Fruit fly (Drosophila melanogaster) whole organism, embryonic: Measurements from ENCODE around the gene CG5262.

ENCODE experiments used
- Atf6 ChIP-seq: fragments of 200-800 bp; sonication (Bioruptor generic); IDR thresholded peaks from 2 replicates; pipeline ENCODE4 v1.3.6; 2022; ENCODE audit warnings: missing biosample characterization, missing genetic modification characterization
- CG10321 ChIP-seq: fragments of 200-800 bp; sonication (Bioruptor generic); IDR thresholded peaks from 2 replicates; pipeline ENCODE4 v1.3.6; 2022; ENCODE audit warnings: missing biosample characterization, missing genetic modification characterization
- CG10366 ChIP-seq: fragments of 200-800 bp; sonication (Bioruptor generic); IDR thresholded peaks from 2 replicates; pipeline ENCODE4 v1.3.6; 2022; ENCODE audit warnings: missing biosample characterization, missing genetic modification characterization
- CG10565 ChIP-seq: fragments of 200-800 bp; sonication (Bioruptor generic); optimal IDR thresholded peaks from 3 replicates; lab custom pipeline; 2016; ENCODE audit warnings: missing biosample characterization, mild to moderate bottlenecking, missing genetic modification characterization
- CG11695 ChIP-seq: fragments of 200-800 bp; sonication (Bioruptor generic); IDR thresholded peaks from 3 replicates; pipeline ENCODE4 v1.3.6; 2022; ENCODE audit warnings: missing biosample characterization, missing genetic modification characterization
- CG1647 ChIP-seq: fragments of 200-800 bp; sonication (Bioruptor generic); optimal IDR thresholded peaks from 3 replicates; lab custom pipeline; 2016; ENCODE audit warnings: missing biosample characterization, missing genetic modification characterization
- CG17568 ChIP-seq: fragments of 200-800 bp; sonication (Bioruptor generic); optimal IDR thresholded peaks from 2 replicates; lab custom pipeline; 2018; ENCODE audit warnings: missing biosample characterization, mild to moderate bottlenecking, missing genetic modification characterization, moderate library complexity
- CG2116 ChIP-seq: fragments of 200-800 bp; sonication (Bioruptor generic); optimal IDR thresholded peaks from 3 replicates; lab custom pipeline; 2018; ENCODE audit warnings: missing biosample characterization, mild to moderate bottlenecking, missing genetic modification characterization
- CG3281 ChIP-seq: fragments of 200-800 bp; sonication (Bioruptor generic); optimal IDR thresholded peaks from 3 replicates; lab custom pipeline; 2017; ENCODE audit warnings: missing biosample characterization, mild to moderate bottlenecking, missing genetic modification characterization
- CG33557 ChIP-seq: fragments of 200-800 bp; sonication (Bioruptor generic); optimal IDR thresholded peaks from 2 replicates; lab custom pipeline; 2019; ENCODE audit warnings: missing biosample characterization, mild to moderate bottlenecking, missing genetic modification characterization, moderate library complexity
- CG3407 ChIP-seq: fragments of 200-800 bp; sonication (Bioruptor generic); optimal IDR thresholded peaks from 2 replicates; lab custom pipeline; 2018; ENCODE audit warnings: missing biosample characterization, mild to moderate bottlenecking, missing genetic modification characterization
- CG34224 ChIP-seq: fragments of 200-800 bp; sonication (Bioruptor generic); IDR thresholded peaks from 3 replicates; pipeline ENCODE4 v1.3.6; 2022; ENCODE audit warnings: missing biosample characterization, missing genetic modification characterization; ENCODE audit not compliant: partially characterized antibody
- CG3995 ChIP-seq: fragments of 200-800 bp; sonication (Bioruptor generic); optimal IDR thresholded peaks from 3 replicates; lab custom pipeline; 2016; ENCODE audit warnings: missing biosample characterization, missing genetic modification characterization
- CG8290 ChIP-seq, 3 experiments: fragments of 200-800 bp; sonication (Bioruptor generic); optimal IDR thresholded peaks; 2 replicates each; lab custom pipeline; 2016 to 2019; ENCODE audit warnings: missing biosample characterization in 3 of 3, missing genetic modification characterization in 3 of 3, mild to moderate bottlenecking in 2 of 3, moderate library complexity in 1 of 3
- CG8765 ChIP-seq: fragments of 200-800 bp; sonication (Bioruptor generic); IDR thresholded peaks from 2 replicates; pipeline ENCODE4 v1.3.6; 2022; ENCODE audit warnings: missing biosample characterization, missing genetic modification characterization
- Camta ChIP-seq: fragments of 200-800 bp; sonication (Bioruptor generic); optimal IDR thresholded peaks from 2 replicates; lab custom pipeline; 2016; ENCODE audit warnings: missing biosample characterization, missing genetic modification characterization
- Chrac-16 ChIP-seq: fragments of 200-800 bp; sonication (Bioruptor generic); optimal IDR thresholded peaks from 3 replicates; lab custom pipeline; 2016; ENCODE audit warnings: missing biosample characterization, missing genetic modification characterization
- Dip3 ChIP-seq: fragments of 200-800 bp; sonication (Bioruptor generic); optimal IDR thresholded peaks from 3 replicates; lab custom pipeline; 2016; ENCODE audit warnings: missing biosample characterization, missing genetic modification characterization
- Elba2 ChIP-seq: fragments of 200-800 bp; sonication (Bioruptor generic); optimal IDR thresholded peaks from 3 replicates; lab custom pipeline; 2016; ENCODE audit warnings: missing biosample characterization, missing genetic modification characterization
- H2.0 ChIP-seq: fragments of 200-800 bp; sonication (Bioruptor generic); IDR thresholded peaks from 2 replicates; pipeline ENCODE4 v1.3.6; 2022; ENCODE audit warnings: missing biosample characterization, missing genetic modification characterization
- Kr ChIP-seq: fragments of 200-800 bp; sonication (Bioruptor generic); optimal IDR thresholded peaks from 2 replicates; lab custom pipeline; 2017; ENCODE audit warnings: missing biosample characterization, mild to moderate bottlenecking, missing genetic modification characterization
- Meics ChIP-seq: fragments of 200-800 bp; sonication (Bioruptor generic); optimal IDR thresholded peaks from 2 replicates; lab custom pipeline; 2017; ENCODE audit warnings: missing biosample characterization, mild to moderate bottlenecking, missing genetic modification characterization
- Rx ChIP-seq: fragments of 200-800 bp; sonication (Bioruptor generic); IDR thresholded peaks from 2 replicates; pipeline ENCODE4 v1.3.6; 2022; ENCODE audit warnings: missing biosample characterization, missing genetic modification characterization
- Stat92E ChIP-seq, 3 experiments: fragments of >200 bp in 2 of 3; fragments of 200-800 bp in 1 of 3; sonication (Bioruptor generic) in 1 of 3; optimal IDR thresholded peaks; 2 replicates each; lab custom pipeline; 2017 to 2019; ENCODE audit warnings: missing biosample characterization in 3 of 3, missing genetic modification characterization in 3 of 3, mild to moderate bottlenecking in 1 of 3, moderate library complexity in 1 of 3
- Tbp ChIP-seq: fragments of >200 bp; optimal IDR thresholded peaks from 2 replicates; lab custom pipeline; 2018; ENCODE audit warnings: missing biosample characterization, missing genetic modification characterization
- Xrp1 ChIP-seq: fragments of 200-800 bp; sonication (Bioruptor generic); IDR thresholded peaks from 2 replicates; pipeline ENCODE4 v1.3.6; 2022; ENCODE audit warnings: missing biosample characterization, missing genetic modification characterization
- al ChIP-seq: fragments of 200-800 bp; sonication (Bioruptor generic); IDR thresholded peaks from 2 replicates; pipeline ENCODE4 v1.3.6; 2022; ENCODE audit warnings: missing biosample characterization, missing genetic modification characterization
- ash1 ChIP-seq: fragments of 200-800 bp; sonication (Bioruptor generic); optimal IDR thresholded peaks from 2 replicates; lab custom pipeline; 2018; ENCODE audit warnings: missing biosample characterization, mild to moderate bottlenecking, missing genetic modification characterization
- bsh ChIP-seq, 2 experiments: fragments of 200-800 bp; sonication (Bioruptor generic); optimal IDR thresholded peaks; 2 replicates each; lab custom pipeline; 2017 to 2018; ENCODE audit warnings: mild to moderate bottlenecking in 2 of 2, missing biosample characterization in 2 of 2, missing genetic modification characterization in 2 of 2, moderate library complexity in 1 of 2
- btn ChIP-seq: fragments of 200-800 bp; sonication (Bioruptor generic); optimal IDR thresholded peaks from 2 replicates; lab custom pipeline; 2016; ENCODE audit warnings: missing biosample characterization, missing genetic modification characterization
- ci ChIP-seq: fragments of 200-800 bp; sonication (Bioruptor generic); IDR thresholded peaks from 3 replicates; pipeline ENCODE4 v1.3.6; 2022; ENCODE audit warnings: missing biosample characterization, missing genetic modification characterization
- croc ChIP-seq: fragments of 200-800 bp; sonication (Bioruptor generic); conservative IDR thresholded peaks from 3 replicates; pipeline ENCODE4 v1.3.6; 2022; ENCODE audit warnings: missing biosample characterization, missing genetic modification characterization
- dan ChIP-seq: fragments of 200-800 bp; sonication (Bioruptor generic); IDR thresholded peaks from 2 replicates; pipeline ENCODE4 v1.3.6; 2022; ENCODE audit warnings: missing biosample characterization, missing genetic modification characterization
- en ChIP-seq: fragments of 200-800 bp; sonication (Bioruptor generic); optimal IDR thresholded peaks from 2 replicates; lab custom pipeline; 2016; ENCODE audit warnings: missing biosample characterization, missing genetic modification characterization
- eyg ChIP-seq: fragments of 200-800 bp; sonication (Bioruptor generic); optimal IDR thresholded peaks from 3 replicates; lab custom pipeline; 2016; ENCODE audit warnings: missing biosample characterization, missing genetic modification characterization
- fd64A ChIP-seq: fragments of 200-800 bp; sonication (Bioruptor generic); optimal IDR thresholded peaks from 3 replicates; lab custom pipeline; 2018; ENCODE audit warnings: missing biosample characterization, mild to moderate bottlenecking, missing genetic modification characterization
- gcm ChIP-seq: fragments of 200-800 bp; sonication (Bioruptor generic); optimal IDR thresholded peaks from 2 replicates; lab custom pipeline; 2019; ENCODE audit warnings: missing biosample characterization, mild to moderate bottlenecking, missing genetic modification characterization, moderate library complexity
- gsb-n ChIP-seq: fragments of 200-800 bp; sonication (Bioruptor generic); optimal IDR thresholded peaks from 3 replicates; lab custom pipeline; 2018; ENCODE audit warnings: missing biosample characterization, mild to moderate bottlenecking, missing genetic modification characterization
- maf-S ChIP-seq: fragments of 200-800 bp; sonication (Bioruptor generic); optimal IDR thresholded peaks from 2 replicates; lab custom pipeline; 2016; ENCODE audit warnings: missing biosample characterization, missing genetic modification characterization
- nerfin-2 ChIP-seq: fragments of 200-800 bp; sonication (Bioruptor generic); IDR thresholded peaks from 2 replicates; pipeline ENCODE4 v1.3.6; 2022; ENCODE audit warnings: missing biosample characterization, missing genetic modification characterization; ENCODE audit not compliant: partially characterized antibody
- phol ChIP-seq: fragments of 200-800 bp; sonication (Bioruptor generic); optimal IDR thresholded peaks from 3 replicates; lab custom pipeline; 2018; ENCODE audit warnings: missing biosample characterization, mild to moderate bottlenecking, missing genetic modification characterization, moderate library complexity
- pzg ChIP-seq: fragments of 200-800 bp; sonication (Bioruptor generic); optimal IDR thresholded peaks from 3 replicates; lab custom pipeline; 2018; ENCODE audit warnings: missing biosample characterization, mild to moderate bottlenecking, missing genetic modification characterization, moderate library complexity
- ranshi ChIP-seq: fragments of 200-800 bp; sonication (Bioruptor generic); IDR thresholded peaks from 2 replicates; pipeline ENCODE4 v1.3.6; 2022; ENCODE audit warnings: missing biosample characterization, missing genetic modification characterization
- rib ChIP-seq: fragments of 200-800 bp; sonication (Bioruptor generic); IDR thresholded peaks from 2 replicates; pipeline ENCODE4 v1.3.6; 2022; ENCODE audit warnings: missing biosample characterization, missing genetic modification characterization
- shn ChIP-seq: fragments of 200-800 bp; sonication (Bioruptor generic); optimal IDR thresholded peaks from 3 replicates; lab custom pipeline; 2016; ENCODE audit warnings: missing biosample characterization, missing genetic modification characterization
- ssp ChIP-seq: fragments of 200-800 bp; sonication (Bioruptor generic); IDR thresholded peaks from 2 replicates; pipeline ENCODE4 v1.3.6; 2022; ENCODE audit warnings: missing biosample characterization, missing genetic modification characterization
- tin ChIP-seq: fragments of 200-800 bp; sonication (Bioruptor generic); optimal IDR thresholded peaks from 3 replicates; lab custom pipeline; 2016; ENCODE audit warnings: missing biosample characterization, missing genetic modification characterization
- tna ChIP-seq: fragments of 200-800 bp; sonication (Bioruptor generic); IDR thresholded peaks from 2 replicates; pipeline ENCODE4 v1.3.6; 2022; ENCODE audit warnings: missing biosample characterization, missing genetic modification characterization; ENCODE audit not compliant: partially characterized antibody
- ttk ChIP-seq: fragments of 200-800 bp; sonication (Bioruptor generic); IDR thresholded peaks from 2 replicates; pipeline ENCODE4 v2.1.2; 2022; ENCODE audit warnings: missing biosample characterization, missing genetic modification characterization
- tup ChIP-seq: fragments of 200-800 bp; sonication (Bioruptor generic); optimal IDR thresholded peaks from 2 replicates; lab custom pipeline; 2016; ENCODE audit warnings: missing biosample characterization, mild to moderate bottlenecking, missing genetic modification characterization, moderate library complexity
- unpg ChIP-seq: fragments of 200-800 bp; sonication (Bioruptor generic); optimal IDR thresholded peaks from 3 replicates; lab custom pipeline; 2018; ENCODE audit warnings: missing biosample characterization, mild to moderate bottlenecking, missing genetic modification characterization, moderate library complexity
- z ChIP-seq: fragments of 200-800 bp; sonication (Bioruptor generic); IDR thresholded peaks from 3 replicates; pipeline ENCODE4 v1.3.6; 2022; ENCODE audit warnings: missing biosample characterization, missing genetic modification characterization

The CG5262 gene

dm6 chr3L:20393357-20393756 is 36.9 kb downstream of the CG5262 start, which contains the start of gene CG33969 (continued):
- TF ChIP-seq btn (GFP tag; lab: Kevin White, UChicago) (no peak), CG2116 (GFP tag; lab: Kevin White, UChicago) (peak; percentile 82), tup (no peak), Chrac-16 (GFP tag; lab: Kevin White, UChicago) (no peak), CG34224 (GFP tag; lab: Robert Waterston, UW) (peak; percentile 49; the same call in 1 of the 3 replicates), H2.0 (GFP tag; lab: Robert Waterston, UW) (no peak), CG10565 (GFP tag; lab: Kevin White, UChicago) (no peak), CG10366 (GFP tag; lab: Robert Waterston, UW) (no peak), nerfin-2 (GFP tag; lab: Robert Waterston, UW) (no peak), Rx (no peak), gcm (GFP tag; lab: Kevin White, UChicago) (no peak), croc (no peak), dan (GFP tag; lab: Robert Waterston, UW) (no peak), Xrp1 (no peak), rib (GFP tag; lab: Robert Waterston, UW) (no peak), ash1 (GFP tag; lab: Kevin White, UChicago) (no peak), ttk (no peak), en (no peak), Camta (GFP tag; lab: Kevin White, UChicago) (no peak), eyg (GFP tag; lab: Kevin White, UChicago) (no peak), unpg (GFP tag; lab: Kevin White, UChicago) (no peak), CG3407 (GFP tag; lab: Kevin White, UChicago) (no peak), maf-S (GFP tag; lab: Kevin White, UChicago) (no peak), CG3281 (GFP tag; lab: Kevin White, UChicago) (no peak), z (GFP tag; lab: Robert Waterston, UW) (no peak), Meics (no peak), CG8765 (GFP tag; lab: Robert Waterston, UW) (no peak), fd64A (GFP tag; lab: Kevin White, UChicago) (no peak), Tbp (GFP tag; lab: Kevin White, UChicago) (no peak), CG10321 (GFP tag; lab: Robert Waterston, UW) (no peak), CG1647 (GFP tag; lab: Kevin White, UChicago) (no peak), CG17568 (GFP tag; lab: Kevin White, UChicago) (no peak), CG33557 (GFP tag; lab: Kevin White, UChicago) (no peak), Dip3 (GFP tag; lab: Kevin White, UChicago) (no peak), CG3995 (GFP tag; lab: Kevin White, UChicago) (peak; percentile 5), ssp (GFP tag; lab: Robert Waterston, UW) (no peak), CG8290 (GFP tag; optimal IDR thresholded peaks at IDR 0.05; lab: Kevin White, UChicago) (no peak), CG8290 (tag; optimal IDR thresholded peaks at IDR 0.05; lab: Kevin White, UChicago) (peak in 1 of 2 experiments; percentile 40), tin (no peak), pzg (peak; percentile 47), Kr (GFP tag; lab: Kevin White, UChicago) (no peak), Stat92E (GFP tag; optimal IDR thresholded peaks at IDR 0.05; lab: Kevin White, UChicago) (no peak), gsb-n (tag; lab: Kevin White, UChicago) (no peak), phol (tag; lab: Kevin White, UChicago) (no peak), al (GFP tag; lab: Robert Waterston, UW) (no peak), CG11695 (GFP tag; lab: Robert Waterston, UW) (no peak), Atf6 (GFP tag; lab: Robert Waterston, UW) (no peak), ranshi (GFP tag; lab: Robert Waterston, UW) (no peak), bsh (GFP tag; optimal IDR thresholded peaks at IDR 0.05; lab: Kevin White, UChicago) (no peak), shn (GFP tag; lab: Kevin White, UChicago) (no peak), Elba2 (no peak), tna (GFP tag; lab: Robert Waterston, UW) (no peak), ci (GFP tag; lab: Robert Waterston, UW) (no peak)
